Worm (Caenorhabditis elegans) whole organism, young adult: ENCODE measurements around the gene nhr-7.

Experiments used
- F33H1.4 ChIP-seq: fragments of 200-800 bp; sonication (Bioruptor generic); IDR thresholded peaks from 2 replicates; pipeline ENCODE4 v1.3.6; 2022; ENCODE audit warnings: missing genetic modification reagents, missing genetic modification characterization, missing compliant biosample characterization
- Y95B8A.8 ChIP-seq: fragments of 200-800 bp; sonication (Bioruptor generic); IDR thresholded peaks from 2 replicates; pipeline ENCODE4 v1.3.6; 2022; ENCODE audit warnings: missing genetic modification reagents, missing genetic modification characterization, missing compliant biosample characterization
- aptf-2 ChIP-seq: fragments of 200-800 bp; sonication (Bioruptor generic); conservative IDR thresholded peaks from 2 replicates; pipeline ENCODE4 v1.3.6; 2022; ENCODE audit warnings: missing genetic modification reagents, missing genetic modification characterization, missing compliant biosample characterization
- dpl-1 ChIP-seq: fragments of 150-350 bp; optimal IDR thresholded peaks from 2 replicates; lab custom pipeline; 2014; ENCODE audit warnings: missing biosample characterization, missing genetic modification reagents, missing genetic modification characterization
- hsf-1 ChIP-seq: fragments of 200-800 bp; sonication (Bioruptor generic); IDR thresholded peaks from 2 replicates; pipeline ENCODE4 v1.3.6; 2022; ENCODE audit warnings: missing genetic modification reagents, missing genetic modification characterization, missing compliant biosample characterization
- pha-4 ChIP-seq: fragments of 150-350 bp; sonication (generic microtip); optimal IDR thresholded peaks from 2 replicates; lab custom pipeline; 2014; ENCODE audit warnings: missing biosample characterization, missing genetic modification reagents, missing genetic modification characterization
- snpc-4 ChIP-seq, 5 experiments: fragments of 150-350 bp in 1 of 5; sonication (generic microtip) in 4 of 5; optimal IDR thresholded peaks; 2 replicates each; lab custom pipeline; 2014 to 2018; ENCODE audit warnings: missing genetic modification characterization in 5 of 5, missing biosample characterization in 3 of 5, antibody characterized with exemption in 2 of 5, mild to moderate bottlenecking in 2 of 5, missing compliant biosample characterization in 2 of 5, missing genotype in 2 of 5, moderate library complexity in 2 of 5, missing genetic modification reagents in 1 of 5
- unc-62 ChIP-seq: fragments of 150-350 bp; optimal IDR thresholded peaks from 2 replicates; lab custom pipeline; 2014; ENCODE audit warnings: missing biosample characterization, missing genetic modification reagents, missing genetic modification characterization

DNA sequence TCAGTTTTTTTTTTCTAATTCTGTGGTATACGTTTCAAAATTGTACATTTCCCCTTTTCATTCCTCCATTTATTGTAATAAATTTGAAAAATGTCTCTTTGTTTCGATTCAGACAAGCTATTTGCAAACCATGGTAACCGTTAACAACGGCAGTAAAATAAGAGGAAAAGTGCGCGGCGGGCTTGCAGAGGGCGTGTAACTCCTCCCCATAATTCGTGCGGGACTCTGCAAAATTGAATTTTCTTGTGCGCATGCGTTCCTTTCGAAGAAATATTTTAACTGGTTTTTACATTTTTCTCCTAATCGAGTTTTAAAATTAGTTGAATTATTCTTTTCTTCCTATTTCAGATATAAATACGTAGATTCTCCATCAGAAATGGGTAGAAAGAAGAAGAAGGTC, 39.5 kb upstream of the nhr-7 start, which contains the start of gene znf-207:
- TF ChIP-seq unc-62 (GFP tag; lab: Kevin White, UChicago) (no peak), Y95B8A.8 (GFP tag; lab: Robert Waterston, UW) (no peak), aptf-2 (GFP tag; lab: Robert Waterston, UW) (no peak), hsf-1 (GFP tag; lab: Robert Waterston, UW) (no peak), pha-4 (tag; lab: Kevin White, UChicago) (no peak), F33H1.4 (GFP tag; lab: Robert Waterston, UW) (no peak), snpc-4 (GFP tag; optimal IDR thresholded peaks at IDR 0.05; lab: Kevin White, UChicago) (no peak), snpc-4 (tag; optimal IDR thresholded peaks at IDR 0.05; lab: Kevin White, UChicago) (no peak), dpl-1 (GFP tag; lab: Kevin White, UChicago) (no peak)
